Fruit fly (Drosophila melanogaster) whole organism, prepupa: ENCODE results near the gene CG43218.

Experiments used
- Blimp-1 ChIP-seq: fragments of 200-800 bp; sonication (Bioruptor generic); optimal IDR thresholded peaks from 3 replicates; lab custom pipeline; 2017; ENCODE audit warnings: missing biosample characterization, missing genetic modification characterization, mild to moderate bottlenecking, moderate library complexity, missing genetic modification reagents
- CG15336 ChIP-seq: fragments of 200-800 bp; sonication (Bioruptor generic); IDR thresholded peaks from 2 replicates; pipeline ENCODE4 v1.3.6; 2022; ENCODE audit warnings: missing biosample characterization, missing genetic modification characterization
- CG16779 ChIP-seq: fragments of 200-800 bp; sonication (Bioruptor generic); optimal IDR thresholded peaks from 3 replicates; lab custom pipeline; 2017; ENCODE audit warnings: missing biosample characterization, mild to moderate bottlenecking, missing genetic modification characterization
- CG3919 ChIP-seq: fragments of 200-800 bp; sonication (Bioruptor generic); optimal IDR thresholded peaks from 3 replicates; lab custom pipeline; 2016; ENCODE audit warnings: missing biosample characterization, missing genetic modification characterization
- Eip93F ChIP-seq: fragments of 200-800 bp; sonication (Bioruptor generic); optimal IDR thresholded peaks from 2 replicates; lab custom pipeline; 2016; ENCODE audit warnings: missing biosample characterization, mild to moderate bottlenecking, missing genetic modification characterization
- Gug ChIP-seq: fragments of 200-800 bp; sonication (Bioruptor generic); IDR thresholded peaks from 2 replicates; pipeline ENCODE4 v1.3.6; 2022; ENCODE audit warnings: missing biosample characterization, missing genetic modification characterization
- Hr39 ChIP-seq: fragments of 200-800 bp; sonication (Bioruptor generic); optimal IDR thresholded peaks from 2 replicates; lab custom pipeline; 2016; ENCODE audit warnings: missing biosample characterization, missing genetic modification characterization
- OdsH ChIP-seq: fragments of 200-800 bp; sonication (Bioruptor generic); optimal IDR thresholded peaks from 3 replicates; lab custom pipeline; 2016; ENCODE audit warnings: missing biosample characterization, missing genetic modification characterization
- net ChIP-seq: fragments of 200-800 bp; sonication (Bioruptor generic); optimal IDR thresholded peaks from 3 replicates; lab custom pipeline; 2016; ENCODE audit warnings: missing biosample characterization, missing genetic modification characterization
- spab ChIP-seq: fragments of 200-800 bp; sonication (Bioruptor generic); optimal IDR thresholded peaks from 2 replicates; lab custom pipeline; 2017; ENCODE audit warnings: missing biosample characterization, mild to moderate bottlenecking, missing genetic modification characterization, missing genetic modification reagents

DNA sequence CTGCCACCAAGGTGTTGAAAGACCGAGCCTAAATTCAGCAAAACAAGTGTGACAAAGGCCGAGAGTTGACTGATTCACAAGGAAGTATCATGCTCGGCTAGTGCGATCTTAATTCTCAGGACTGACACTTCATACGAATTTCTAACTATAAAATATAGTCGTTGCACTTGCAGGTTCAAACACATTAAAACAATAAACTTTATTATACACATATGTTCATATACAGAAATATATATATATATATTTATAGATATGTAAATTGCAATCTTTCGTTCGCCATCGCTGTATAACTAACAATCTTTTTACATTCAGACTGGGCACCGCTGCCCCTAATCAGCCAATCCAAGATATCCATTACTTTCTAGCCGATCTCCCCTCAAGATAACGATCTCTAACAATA lies 12.7 kb downstream of the CG43218 start, which contains the start of gene CG9389:
- no peak for TF ChIP-seq Hr39 (GFP tag; lab: Kevin White, UChicago)
- no peak for TF ChIP-seq OdsH (GFP tag; lab: Kevin White, UChicago)
- no peak for TF ChIP-seq Gug (GFP tag; lab: Robert Waterston, UW)
- no peak for TF ChIP-seq net (GFP tag; lab: Kevin White, UChicago)
- TF ChIP-seq spab (GFP tag; lab: Kevin White, UChicago): no peak
- no peak for TF ChIP-seq Blimp-1
- TF ChIP-seq Eip93F: no peak
- no peak for TF ChIP-seq CG3919 (GFP tag; lab: Kevin White, UChicago)
- no peak for TF ChIP-seq CG15336 (GFP tag; lab: Robert Waterston, UW)
- no peak for TF ChIP-seq CG16779 (tag; lab: Kevin White, UChicago)
